Fruit fly (Drosophila melanogaster): ENCODE measurements around the gene Taf10.

Gene Taf10

dm6 chr2L:2723100-2723499 lies 44.6 kb upstream of the Taf10 start:
- no peak for TF ChIP-seq salr (GFP tag; optimal IDR thresholded peaks at IDR 0.05)
- no peak for TF ChIP-seq eg (GFP tag; IDR thresholded peaks at IDR 0.05)
- no peak for TF ChIP-seq cyc (GFP tag; optimal IDR thresholded peaks at IDR 0.05)
- TF ChIP-seq CG7368 (GFP tag; optimal IDR thresholded peaks at IDR 0.05) = no peak
- no peak for TF ChIP-seq lz (GFP tag; optimal IDR thresholded peaks at IDR 0.05)
- no peak for TF ChIP-seq CG4318 (GFP tag; optimal IDR thresholded peaks at IDR 0.05)
- TF ChIP-seq Gug (GFP tag; IDR thresholded peaks at IDR 0.05) = no peak
- TF ChIP-seq CG8319 (GFP tag; optimal IDR thresholded peaks at IDR 0.05) = no peak

- peak; percentile 13 for TF ChIP-seq dsx (GFP tag; optimal IDR thresholded peaks at IDR 0.05; ENCODE audit: poor library complexity, severe bottlenecking)
- no peak for TF ChIP-seq CG8632 (GFP tag; optimal IDR thresholded peaks at IDR 0.05)
Observed at dm6 chr2L:2724459-2724858, 43.2 kb upstream of the Taf10 start.

dm6 chr2L:2725374-2725773 lies 42.3 kb upstream of the Taf10 start, which contains the start of gene CG31689:
CG31689 (plus strand) TSS chr2L:2725674.
- no peak for TF ChIP-seq CG10669 (GFP tag; optimal IDR thresholded peaks at IDR 0.05)
- no peak for TF ChIP-seq CG8319 (GFP tag; optimal IDR thresholded peaks at IDR 0.05)

DNA sequence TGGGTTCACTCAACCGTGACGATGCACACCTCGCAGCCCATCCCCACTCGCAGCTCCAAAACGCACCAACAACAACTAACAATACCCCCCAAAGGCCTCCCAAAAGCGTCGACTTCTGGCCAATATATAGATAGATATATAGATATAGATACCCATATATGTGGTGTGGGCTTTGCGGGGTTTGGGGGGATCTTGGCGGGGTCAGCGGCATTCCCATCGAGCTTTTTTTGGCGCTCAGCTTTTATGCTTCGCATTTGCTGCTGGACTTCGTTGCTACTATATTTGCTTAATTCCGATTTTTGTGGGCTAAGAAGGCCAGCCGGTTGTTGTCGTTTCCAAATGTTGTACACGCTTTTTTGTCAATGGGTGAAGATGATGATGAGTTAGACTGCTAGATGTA lies 40.3 kb upstream of the Taf10 start:
- TF ChIP-seq Eip78C (GFP tag) = peak; percentile 14
- no peak for TF ChIP-seq svp (GFP tag)

dm6 chr2L:2727812-2728211 lies 39.9 kb upstream of the Taf10 start:
- TF ChIP-seq ss (GFP tag; optimal IDR thresholded peaks at IDR 0.05) (peak; percentile 46 to 71), CG8119 (GFP tag; IDR thresholded peaks at IDR 0.05) (peak; percentile 39; the same call in 1 of the 3 replicates), Hr4 (GFP tag; optimal IDR thresholded peaks at IDR 0.05) (no peak), CG9139 (GFP tag; optimal IDR thresholded peaks at IDR 0.05) (peak; percentile 17), eg (GFP tag; IDR thresholded peaks at IDR 0.05) (peak; percentile 46; the same call in 1 of the 3 replicates), Hr39 (GFP tag; optimal IDR thresholded peaks at IDR 0.05) (no peak), CG6163 (GFP tag; IDR thresholded peaks at IDR 0.05) (peak; percentile 64; the same call in 2 of the 3 replicates), Sox14 (GFP tag; optimal IDR thresholded peaks at IDR 0.05) (no peak), Eip78C (GFP tag) (peak; percentile 21)

DNA sequence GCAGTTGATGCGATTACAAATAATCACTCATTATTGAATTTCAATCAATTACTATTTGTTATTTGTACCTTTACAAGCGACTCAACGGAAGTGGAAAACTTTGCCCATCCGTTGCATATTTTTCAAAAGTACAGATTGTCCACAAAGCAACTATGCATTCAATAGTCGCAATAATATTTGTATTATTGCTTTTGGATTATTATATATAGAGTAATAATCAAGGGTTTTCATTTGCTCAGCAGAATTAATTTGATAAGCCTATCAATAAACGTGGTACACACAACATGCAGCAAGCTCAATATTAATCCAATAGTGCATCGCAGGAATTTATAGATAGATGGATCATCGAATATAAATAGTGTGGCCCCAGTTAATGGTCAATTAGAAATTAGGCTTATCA lies 39.1 kb upstream of the Taf10 start:
- TF ChIP-seq Hr4 (GFP tag; optimal IDR thresholded peaks at IDR 0.05) (peak; percentile 41), topi (GFP tag; optimal IDR thresholded peaks at IDR 0.05) (no peak), svp (GFP tag) (peak; percentile 23), Eip78C (GFP tag) (peak; percentile 6), CG8632 (GFP tag; optimal IDR thresholded peaks at IDR 0.05) (no peak), CG1621 (tag; optimal IDR thresholded peaks at IDR 0.05) (no peak), CG10669 (GFP tag; optimal IDR thresholded peaks at IDR 0.05) (no peak), CG32006 (GFP tag; optimal IDR thresholded peaks at IDR 0.05) (peak; percentile 37)

DNA sequence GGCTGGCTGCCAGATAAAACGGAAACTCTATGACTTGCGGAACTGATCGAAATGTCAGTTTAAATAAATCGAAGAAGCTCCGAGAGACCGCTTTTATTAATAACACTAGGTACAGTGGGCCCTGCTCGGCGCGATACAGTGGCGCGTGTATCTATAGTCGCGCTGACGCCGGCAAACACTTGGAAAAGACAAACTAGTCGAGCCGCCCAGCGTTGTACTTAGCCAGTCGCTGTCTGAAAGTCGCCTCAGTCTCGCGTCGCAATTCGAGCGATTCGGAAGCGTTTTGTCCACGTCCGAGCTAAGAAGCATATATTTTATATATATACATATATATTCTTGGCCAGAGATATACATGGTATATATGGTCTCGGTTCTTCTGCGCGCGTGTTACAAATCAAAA lies 37.8 kb upstream of the Taf10 start:
- TF ChIP-seq CG10631 (GFP tag; optimal IDR thresholded peaks at IDR 0.05) = no peak
- no peak for TF ChIP-seq Ets96B (tag; optimal IDR thresholded peaks at IDR 0.05)
- no peak for TF ChIP-seq Smox (GFP tag; optimal IDR thresholded peaks at IDR 0.05)
- no peak for TF ChIP-seq CG6792 (GFP tag; optimal IDR thresholded peaks at IDR 0.05)
- peak; percentile 35 for TF ChIP-seq achi (GFP tag; optimal IDR thresholded peaks at IDR 0.05)
- TF ChIP-seq CG34406 (GFP tag; optimal IDR thresholded peaks at IDR 0.05) = no peak
- peak; percentile 17 for TF ChIP-seq net (GFP tag; optimal IDR thresholded peaks at IDR 0.05)
- TF ChIP-seq CG6854 (GFP tag; optimal IDR thresholded peaks at IDR 0.05) = no peak
- peak; percentile 66; the same call in 2 of the 3 replicates for TF ChIP-seq CG6163 (GFP tag; IDR thresholded peaks at IDR 0.05)
- no peak for TF ChIP-seq esn (GFP tag; optimal IDR thresholded peaks at IDR 0.05)
- TF ChIP-seq CG31627 (GFP tag; optimal IDR thresholded peaks at IDR 0.05) = no peak
- peak; percentile 24 for TF ChIP-seq pdm3 (GFP tag; optimal IDR thresholded peaks at IDR 0.05)
- peak; percentile 17 for TF ChIP-seq OdsH (GFP tag; optimal IDR thresholded peaks at IDR 0.05)
- peak; percentile 44 for TF ChIP-seq Hr4 (GFP tag; optimal IDR thresholded peaks at IDR 0.05)
- TF ChIP-seq CG7368 (GFP tag; optimal IDR thresholded peaks at IDR 0.05) = no peak
- TF ChIP-seq CG3032 (tag; optimal IDR thresholded peaks at IDR 0.05) = no peak
- no peak for TF ChIP-seq salr (GFP tag; optimal IDR thresholded peaks at IDR 0.05)
- TF ChIP-seq ss (GFP tag; optimal IDR thresholded peaks at IDR 0.05) = peak in 1 of 2 experiments; percentile 20
- TF ChIP-seq CG3919 (GFP tag; optimal IDR thresholded peaks at IDR 0.05) = no peak
- TF ChIP-seq CG32006 (GFP tag; optimal IDR thresholded peaks at IDR 0.05) = peak; percentile 54
- TF ChIP-seq CG11762 (GFP tag; optimal IDR thresholded peaks at IDR 0.05; ENCODE audit: insufficient read depth) = no peak
- TF ChIP-seq cyc (GFP tag; optimal IDR thresholded peaks at IDR 0.05) = no peak
- TF ChIP-seq dsx (GFP tag; optimal IDR thresholded peaks at IDR 0.05; ENCODE audit: poor library complexity, severe bottlenecking) = peak; percentile 3
- no peak for TF ChIP-seq Sox14 (GFP tag; optimal IDR thresholded peaks at IDR 0.05)
- peak; percentile 57; the same call in 2 of the 3 replicates for TF ChIP-seq eg (GFP tag; IDR thresholded peaks at IDR 0.05)
